Fruit fly (Drosophila melanogaster) S2 (cell line): Measurements from ENCODE around the gene Nsun5.

ENCODE experiments used
- CG8478 ChIP-seq: fragments of >200 bp; optimal IDR thresholded peaks from 2 replicates; lab custom pipeline; 2018
- CTCF ChIP-seq, 2 experiments: fragments of >200 bp; optimal IDR thresholded peaks; 2 replicates each; lab custom pipeline; 2018

- TF ChIP-seq CTCF (optimal IDR thresholded peaks at IDR 0.05; lab: Kevin White, UChicago) (no peak), CG8478 (no peak)
Measured at dm6 chr3R:19190020-19190419, 27.9 kb upstream of the Nsun5 start.
